Worm (Caenorhabditis elegans): ENCODE data around the gene clec-218.

The clec-218 gene

ce11 chrV:8359113-8359564, 51.4 kb downstream of the clec-218 start, which contains the start of gene mpdu-1 (continued):
- TF ChIP-seq lin-39 (tag; optimal IDR thresholded peaks at IDR 0.05) (no peak), Y55F3AM.14 (GFP tag; optimal IDR thresholded peaks at IDR 0.05) (no peak), snpc-4 (tag; optimal IDR thresholded peaks at IDR 0.05) (peak; percentile 77), egl-27 (tag; optimal IDR thresholded peaks at IDR 0.05) (peak; percentile 50), nhr-21 (tag; optimal IDR thresholded peaks at IDR 0.05) (peak; percentile 44), R02D3.7 (tag; optimal IDR thresholded peaks at IDR 0.05) (peak; percentile 2), elt-1 (tag; optimal IDR thresholded peaks at IDR 0.05) (no peak), fos-1 (tag; optimal IDR thresholded peaks at IDR 0.05) (peak; percentile 75), ceh-16 (tag; optimal IDR thresholded peaks at IDR 0.05) (no peak), sma-3 (GFP tag; optimal IDR thresholded peaks at IDR 0.05) (peak; percentile 48), ZK546.5 (tag; optimal IDR thresholded peaks at IDR 0.05) (no peak), alr-1 (tag; optimal IDR thresholded peaks at IDR 0.05) (peak; percentile 24), mbf-1 (tag; optimal IDR thresholded peaks at IDR 0.05) (no peak), dmd-4 (tag; optimal IDR thresholded peaks at IDR 0.05) (no peak), elt-3 (tag; optimal IDR thresholded peaks at IDR 0.05) (no peak), nhr-25 (tag; optimal IDR thresholded peaks at IDR 0.05) (no peak), sem-4 (tag; optimal IDR thresholded peaks at IDR 0.05) (peak; percentile 17), nhr-6 (tag; optimal IDR thresholded peaks at IDR 0.05) (peak; percentile 61), lin-13 (GFP tag; optimal IDR thresholded peaks at IDR 0.05) (peak; percentile 64)

- TF ChIP-seq alr-1 (tag; optimal IDR thresholded peaks at IDR 0.05) (no peak), ama-1 (optimal IDR thresholded peaks at IDR 0.05) (no peak), mab-5 (tag; optimal IDR thresholded peaks at IDR 0.05) (no peak), dmd-4 (tag; optimal IDR thresholded peaks at IDR 0.05) (no peak), C34F6.9 (tag; optimal IDR thresholded peaks at IDR 0.05) (no peak), ceh-16 (tag; optimal IDR thresholded peaks at IDR 0.05) (no peak), ztf-11 (tag; optimal IDR thresholded peaks at IDR 0.05) (no peak), nhr-25 (tag; optimal IDR thresholded peaks at IDR 0.05) (no peak), ztf-1 (GFP tag; conservative IDR thresholded peaks at IDR 0.05) (no peak), lin-13 (GFP tag; optimal IDR thresholded peaks at IDR 0.05) (no peak), unc-62 (GFP tag; optimal IDR thresholded peaks at IDR 0.05) (no peak), nhr-6 (tag; optimal IDR thresholded peaks at IDR 0.05) (no peak), Y55F3AM.14 (GFP tag; optimal IDR thresholded peaks at IDR 0.05) (no peak), ZK546.5 (tag; optimal IDR thresholded peaks at IDR 0.05) (no peak)
Measured at ce11 chrV:8359792-8360191, 52.0 kb downstream of the clec-218 start, which contains the start of gene F38E1.6. Gene F38E1.6 (plus strand): TSS chrV:8360092.

Data from whole organism, L2 larva.